Fruit fly (Drosophila melanogaster) whole organism: ENCODE data around the gene CG31870.

Source experiments
- CG8478 ChIP-seq: fragments of >200 bp; optimal IDR thresholded peaks from 2 replicates; lab custom pipeline; 2018; ENCODE audit warnings: inconsistent platforms
- Dll ChIP-seq: fragments of >200 bp; optimal IDR thresholded peaks from 2 replicates; lab custom pipeline; 2017

DNA sequence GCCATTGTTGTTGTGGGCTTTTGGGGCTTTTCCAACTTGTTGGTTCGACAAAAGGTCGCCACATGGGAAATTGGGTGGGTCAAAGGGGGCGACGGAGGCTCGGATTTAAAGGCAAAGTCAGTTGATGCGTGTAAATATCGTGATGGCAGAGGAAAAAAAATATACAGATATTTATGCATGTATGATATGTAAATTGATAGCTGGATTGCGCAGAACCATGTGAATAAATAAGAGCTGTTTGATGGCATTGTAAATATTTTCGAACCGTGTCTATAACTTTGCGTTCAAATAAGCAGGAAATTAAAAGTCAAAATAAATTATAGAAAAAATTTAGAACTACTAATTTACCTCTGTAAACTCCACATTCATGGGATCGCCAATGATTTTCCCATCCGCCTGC, 32.6 kb downstream of the CG31870 start:
- TF ChIP-seq Dll (lab: Kevin White, UChicago) (no peak), CG8478 (lab: Kevin White, UChicago) (no peak)
